Worm (Caenorhabditis elegans): ENCODE data around the gene smex-1.

Gene smex-1

DNA sequence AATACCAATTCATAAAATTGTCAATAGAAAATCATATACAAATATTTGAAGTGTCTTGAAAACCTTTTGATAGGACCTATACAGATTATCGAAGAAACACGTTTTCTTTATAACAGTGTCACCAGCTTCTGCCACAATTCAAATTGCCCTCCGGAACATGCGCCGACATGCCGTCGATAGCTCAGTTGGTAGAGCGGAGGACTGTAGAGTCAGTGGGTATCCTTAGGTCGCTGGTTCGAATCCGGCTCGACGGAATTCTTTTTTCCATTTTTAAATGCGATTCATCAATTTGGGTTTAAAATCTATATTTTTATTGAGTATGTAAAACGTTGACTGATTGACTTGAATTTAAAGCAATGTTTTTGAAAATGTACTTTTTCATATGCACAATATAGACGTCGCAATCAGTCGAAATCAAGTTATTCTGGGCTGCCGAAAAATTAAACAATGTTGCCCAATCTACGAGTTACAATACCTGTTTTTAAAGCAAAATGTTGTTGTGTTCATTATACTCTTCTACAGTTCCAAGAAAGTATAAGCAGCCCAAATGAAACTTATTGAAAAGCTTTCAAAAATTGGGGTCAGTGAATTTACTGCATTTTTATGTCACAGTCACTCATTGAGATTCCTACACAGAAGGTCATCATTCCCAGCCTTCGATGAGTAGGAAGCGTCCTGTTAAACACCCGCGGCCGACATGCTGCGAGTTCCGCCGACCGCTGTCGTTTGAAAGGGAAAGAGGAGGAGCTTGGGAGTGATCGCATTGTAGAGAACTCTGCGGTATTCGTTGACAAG lies 48.3 kb downstream of the smex-1 start:
- no peak for TF ChIP-seq tbx-7 (tag; optimal IDR thresholded peaks at IDR 0.05)
- no peak for TF ChIP-seq Y22D7AL.16 (tag; optimal IDR thresholded peaks at IDR 0.05)
- TF ChIP-seq ceh-2 (tag; optimal IDR thresholded peaks at IDR 0.05) = no peak
- peak; percentile 32 for TF ChIP-seq elt-2 (tag; optimal IDR thresholded peaks at IDR 0.05)
- TF ChIP-seq ama-1 (optimal IDR thresholded peaks at IDR 0.05) = peak; percentile 74
- TF ChIP-seq nhr-232 (tag; optimal IDR thresholded peaks at IDR 0.05) = no peak
- TF ChIP-seq unc-42 (tag; optimal IDR thresholded peaks at IDR 0.05) = no peak
- TF ChIP-seq ceh-45 (GFP tag; IDR thresholded peaks at IDR 0.05) = no peak
- TF ChIP-seq gmeb-2 (tag; optimal IDR thresholded peaks at IDR 0.05) = no peak
- peak; percentile 2 for TF ChIP-seq fkh-6 (tag; optimal IDR thresholded peaks at IDR 0.05)

DNA sequence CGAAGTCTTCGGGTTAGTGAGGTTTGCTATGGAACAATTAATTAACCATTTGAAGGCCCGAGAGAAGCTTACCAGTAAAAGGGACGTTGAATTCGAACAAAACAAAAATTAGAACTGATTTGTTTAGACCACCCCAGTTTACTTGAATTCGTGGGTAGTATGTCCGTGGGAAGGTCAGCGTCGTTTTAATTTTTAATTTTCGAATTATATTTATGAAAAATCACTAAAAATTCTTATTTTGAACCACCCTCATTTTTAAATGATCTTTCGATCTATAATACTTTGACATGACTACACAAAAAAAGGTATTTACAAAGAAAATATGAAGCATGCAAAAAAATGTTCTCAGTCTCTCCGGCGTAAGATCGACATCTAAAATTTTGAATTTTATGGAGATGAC lies 50.3 kb downstream of the smex-1 start, which contains the start of gene C16D9.5:
TSS of gene C16D9.5 (minus strand) at position 101 of the 400 bp plus-strand sequence.
- TF ChIP-seq rnt-1 (tag; optimal IDR thresholded peaks at IDR 0.05) = no peak
- TF ChIP-seq ref-2 (tag; optimal IDR thresholded peaks at IDR 0.05) = no peak
- TF ChIP-seq pha-2 (tag; optimal IDR thresholded peaks at IDR 0.05) = no peak
- no peak for TF ChIP-seq dve-1 (tag; optimal IDR thresholded peaks at IDR 0.05)
- TF ChIP-seq K09A11.1 (tag; optimal IDR thresholded peaks at IDR 0.05; ENCODE audit: insufficient read depth) = no peak
- TF ChIP-seq ceh-14 (tag; optimal IDR thresholded peaks at IDR 0.05) = no peak
- TF ChIP-seq Y22D7AL.16 (tag; optimal IDR thresholded peaks at IDR 0.05) = no peak
- TF ChIP-seq F13H6.1 (tag; optimal IDR thresholded peaks at IDR 0.05) = no peak
